Worm (Caenorhabditis elegans): Measurements from ENCODE around the gene C01G10.7.

DNA sequence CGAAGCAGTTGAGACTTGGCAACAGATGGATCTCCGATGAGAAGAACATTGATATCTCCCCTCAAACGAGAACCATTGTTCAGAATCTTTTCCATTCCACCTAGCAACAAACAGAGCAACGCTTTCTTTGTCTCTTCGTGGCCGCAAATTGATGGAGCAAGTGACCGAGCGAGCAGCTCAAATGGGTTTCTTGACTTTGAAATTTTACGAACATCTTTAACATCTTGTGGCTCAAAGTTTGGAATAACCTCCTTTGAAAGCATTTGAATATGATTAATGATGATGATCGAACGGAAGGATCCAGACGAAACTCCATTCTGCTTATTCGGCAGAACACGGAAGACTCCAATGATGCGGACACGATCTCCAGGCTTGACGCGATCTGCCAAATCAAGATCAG, 27.1 kb upstream of the C01G10.7 start:
- TF ChIP-seq R02D3.7 (tag; optimal IDR thresholded peaks at IDR 0.05) (no peak), nhr-23 (tag; optimal IDR thresholded peaks at IDR 0.05) (no peak), ceh-82 (tag; optimal IDR thresholded peaks at IDR 0.05) (no peak), sea-2 (GFP tag; optimal IDR thresholded peaks at IDR 0.05) (no peak), egl-27 (tag; optimal IDR thresholded peaks at IDR 0.05) (no peak), fkh-10 (GFP tag; optimal IDR thresholded peaks at IDR 0.05) (no peak), nhr-12 (tag; optimal IDR thresholded peaks at IDR 0.05) (no peak), jun-1 (tag; optimal IDR thresholded peaks at IDR 0.05) (no peak), ceh-16 (tag; optimal IDR thresholded peaks at IDR 0.05) (no peak), nhr-11 (tag; optimal IDR thresholded peaks at IDR 0.05) (no peak), aly-2 (tag; optimal IDR thresholded peaks at IDR 0.05) (no peak), nhr-237 (tag; optimal IDR thresholded peaks at IDR 0.05) (no peak)
